Worm (Caenorhabditis elegans) whole organism, L3 larva: ENCODE data around the gene H03E18.1.
"Not testable (repeated sequence)": the region's sequence is repeated elsewhere in the genome, so short reads cannot be mapped to it uniquely, and the experiment has no call there.

ENCODE experiments used
- ceh-82 ChIP-seq: fragments of 150-350 bp; optimal IDR thresholded peaks from 2 replicates; lab custom pipeline; 2014; ENCODE audit warnings: missing biosample characterization, missing genetic modification characterization
- fkh-10 ChIP-seq: sonication (generic microtip); optimal IDR thresholded peaks from 2 replicates; lab custom pipeline; 2017; ENCODE audit warnings: missing biosample characterization, missing genetic modification reagents, missing genetic modification characterization
- jun-1 ChIP-seq: fragments of 150-350 bp; optimal IDR thresholded peaks from 2 replicates; lab custom pipeline; 2014; ENCODE audit warnings: missing biosample characterization, missing genetic modification reagents, missing genetic modification characterization
- lin-15B ChIP-seq: fragments of 150-350 bp; optimal IDR thresholded peaks from 2 replicates; lab custom pipeline; 2014; ENCODE audit warnings: missing biosample characterization, missing genetic modification characterization
- nhr-28 ChIP-seq: fragments of 150-350 bp; optimal IDR thresholded peaks from 2 replicates; lab custom pipeline; 2014; ENCODE audit warnings: missing biosample characterization, missing genetic modification characterization
- unc-39 ChIP-seq: sonication (generic microtip); optimal IDR thresholded peaks from 4 replicates; lab custom pipeline; 2017; ENCODE audit warnings: missing biosample characterization, missing genetic modification characterization
- unc-62 ChIP-seq: fragments of 150-350 bp; sonication (generic microtip); optimal IDR thresholded peaks from 4 replicates; lab custom pipeline; 2014; ENCODE audit warnings: missing biosample characterization, missing genetic modification reagents, missing genetic modification characterization

DNA sequence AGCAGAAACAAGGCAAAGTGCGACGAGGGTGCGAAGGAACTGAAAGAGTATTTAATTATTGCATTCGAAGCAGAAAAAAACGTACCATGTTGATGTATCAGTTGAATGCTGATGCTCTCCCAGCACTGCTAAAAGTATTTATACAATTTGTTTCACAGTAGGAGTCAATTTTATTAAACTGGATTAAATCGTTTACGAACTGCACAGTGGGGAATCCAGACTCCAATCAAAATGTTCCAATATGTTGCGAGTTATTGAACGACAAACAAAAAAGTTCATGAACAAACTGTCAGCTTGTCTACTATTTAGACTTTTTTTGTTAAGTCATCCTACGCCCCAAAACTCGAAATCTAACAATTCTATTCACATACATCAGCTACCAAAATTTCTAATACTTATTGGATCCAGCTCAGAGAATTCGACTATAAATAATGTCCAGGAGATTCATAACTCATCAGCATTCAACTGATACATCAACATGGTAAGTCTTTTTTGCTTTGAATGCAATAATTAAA, 30.6 kb downstream of the H03E18.1 start, which contains the start of the genes nspc-4 and nspc-5:
- TF ChIP-seq jun-1 (tag; lab: Kevin White, UChicago); fkh-10 (GFP tag; lab: Kevin White, UChicago); lin-15B; unc-62 (GFP tag; lab: Kevin White, UChicago); nhr-28 (tag; lab: Kevin White, UChicago); ceh-82; unc-39 (tag; lab: Kevin White, UChicago): not testable (repeated sequence)
